Worm (Caenorhabditis elegans) whole organism, young adult: ENCODE data around the gene K06A9.3.

Experiments
- B0019.2 ChIP-seq: fragments of 200-800 bp; sonication (Bioruptor generic); conservative IDR thresholded peaks from 2 replicates; pipeline ENCODE4 v1.3.6; 2022; ENCODE audit warnings: missing genetic modification reagents, missing genetic modification characterization, missing compliant biosample characterization
- B0035.1 ChIP-seq: sonication (generic microtip); optimal IDR thresholded peaks from 2 replicates; lab custom pipeline; 2016; ENCODE audit warnings: missing genetic modification characterization, mild to moderate bottlenecking, missing compliant biosample characterization, missing genotype, missing genetic modification reagents
- B0336.3 ChIP-seq: fragments of 200-800 bp; sonication (Bioruptor generic); IDR thresholded peaks from 2 replicates; pipeline ENCODE4 v1.3.6; 2022; ENCODE audit warnings: missing genetic modification characterization, missing compliant biosample characterization
- D2030.7 ChIP-seq: fragments of 200-800 bp; sonication (Bioruptor generic); IDR thresholded peaks from 2 replicates; pipeline ENCODE4 v1.3.6; 2022; ENCODE audit warnings: missing genetic modification reagents, missing genetic modification characterization, missing compliant biosample characterization
- F10E7.11 ChIP-seq: sonication (generic microtip); optimal IDR thresholded peaks from 2 replicates; lab custom pipeline; 2017; ENCODE audit warnings: mild to moderate bottlenecking, missing genetic modification characterization, moderate library complexity, missing compliant biosample characterization
- F22D6.2 ChIP-seq: sonication (generic microtip); optimal IDR thresholded peaks from 2 replicates; lab custom pipeline; 2016; ENCODE audit warnings: mild to moderate bottlenecking, missing genetic modification characterization, missing compliant biosample characterization
- F37B4.10 ChIP-seq: fragments of 200-800 bp; sonication (Bioruptor generic); IDR thresholded peaks from 2 replicates; pipeline ENCODE4 v1.3.6; 2022; ENCODE audit warnings: missing genetic modification characterization, missing compliant biosample characterization
- K11D2.4 ChIP-seq: fragments of 200-800 bp; sonication (Bioruptor generic); IDR thresholded peaks from 2 replicates; pipeline ENCODE4 v1.3.6; 2022; ENCODE audit warnings: missing genetic modification reagents, missing genetic modification characterization, missing compliant biosample characterization
- T07F8.4 ChIP-seq: sonication (generic microtip); optimal IDR thresholded peaks from 2 replicates; lab custom pipeline; 2016; ENCODE audit warnings: mild to moderate bottlenecking, missing genetic modification characterization, moderate library complexity, missing compliant biosample characterization
- T26A5.8 ChIP-seq: sonication (generic microtip); optimal IDR thresholded peaks from 2 replicates; lab custom pipeline; 2016; ENCODE audit warnings: missing genetic modification characterization, missing compliant biosample characterization
- Y53G8AR.9 ChIP-seq: fragments of 200-800 bp; sonication (Bioruptor generic); conservative IDR thresholded peaks from 2 replicates; pipeline ENCODE4 v1.3.6; 2022; ENCODE audit warnings: missing genetic modification reagents, missing genetic modification characterization, missing compliant biosample characterization
- Y56A3A.18 ChIP-seq: fragments of 200-800 bp; sonication (Bioruptor generic); IDR thresholded peaks from 2 replicates; pipeline ENCODE4 v1.3.6; 2022; ENCODE audit warnings: missing genetic modification reagents, missing genetic modification characterization, missing compliant biosample characterization
- Y95B8A.8 ChIP-seq: fragments of 200-800 bp; sonication (Bioruptor generic); IDR thresholded peaks from 2 replicates; pipeline ENCODE4 v1.3.6; 2022; ENCODE audit warnings: missing genetic modification reagents, missing genetic modification characterization, missing compliant biosample characterization
- ZK185.1 ChIP-seq: sonication (generic microtip); optimal IDR thresholded peaks from 2 replicates; lab custom pipeline; 2016; ENCODE audit warnings: mild to moderate bottlenecking, missing genetic modification characterization, missing compliant biosample characterization; ENCODE audit not compliant: poor library complexity, severe bottlenecking
- ama-1 ChIP-seq, 3 experiments: fragments of 150-350 bp in 1 of 3; sonication (generic microtip) in 2 of 3; optimal IDR thresholded peaks; 2 replicates each; lab custom pipeline; 2014 to 2018; ENCODE audit warnings: missing biosample characterization in 2 of 3, missing genetic modification characterization in 2 of 3, missing genetic modification reagents in 2 of 3
- aptf-2 ChIP-seq: fragments of 200-800 bp; sonication (Bioruptor generic); conservative IDR thresholded peaks from 2 replicates; pipeline ENCODE4 v1.3.6; 2022; ENCODE audit warnings: missing genetic modification reagents, missing genetic modification characterization, missing compliant biosample characterization
- attf-5 ChIP-seq: fragments of 200-800 bp; sonication (Bioruptor generic); optimal IDR thresholded peaks from 2 replicates; lab custom pipeline; 2018; ENCODE audit warnings: mild to moderate bottlenecking, missing genetic modification characterization, missing compliant biosample characterization
- cebp-2 ChIP-seq: fragments of 200-800 bp; sonication (Bioruptor generic); IDR thresholded peaks from 2 replicates; pipeline ENCODE4 v1.3.6; 2022; ENCODE audit warnings: missing genetic modification characterization, missing compliant biosample characterization
- ceh-100 ChIP-seq: fragments of 200-800 bp; sonication (Bioruptor generic); IDR thresholded peaks from 2 replicates; pipeline ENCODE4 v1.3.6; 2022; ENCODE audit warnings: missing genetic modification reagents, missing genetic modification characterization, missing compliant biosample characterization
- ceh-27 ChIP-seq: fragments of 200-800 bp; sonication (Bioruptor generic); optimal IDR thresholded peaks from 2 replicates; lab custom pipeline; 2018; ENCODE audit warnings: mild to moderate bottlenecking, missing genetic modification characterization, moderate library complexity, missing compliant biosample characterization
- ceh-40 ChIP-seq: fragments of 200-800 bp; sonication (Bioruptor generic); IDR thresholded peaks from 2 replicates; pipeline ENCODE4 v1.3.6; 2022; ENCODE audit warnings: missing genetic modification characterization, missing compliant biosample characterization
- ceh-58 ChIP-seq: fragments of 200-800 bp; sonication (Bioruptor generic); IDR thresholded peaks from 2 replicates; pipeline ENCODE4 v1.3.6; 2022; ENCODE audit warnings: missing genetic modification characterization, missing compliant biosample characterization
- chd-7 ChIP-seq: sonication (generic microtip); optimal IDR thresholded peaks from 2 replicates; lab custom pipeline; 2016; ENCODE audit warnings: mild to moderate bottlenecking, missing genetic modification characterization, moderate library complexity, missing compliant biosample characterization
- dpff-1 ChIP-seq: sonication (generic microtip); optimal IDR thresholded peaks from 2 replicates; lab custom pipeline; 2017; ENCODE audit warnings: mild to moderate bottlenecking, missing genetic modification characterization, missing compliant biosample characterization
- dpl-1 ChIP-seq: fragments of 150-350 bp; optimal IDR thresholded peaks from 2 replicates; lab custom pipeline; 2014; ENCODE audit warnings: missing biosample characterization, missing genetic modification reagents, missing genetic modification characterization
- efl-1 ChIP-seq: fragments of 150-350 bp; optimal IDR thresholded peaks from 2 replicates; lab custom pipeline; 2014; ENCODE audit warnings: missing biosample characterization, missing genetic modification reagents, missing genetic modification characterization
- egl-18 ChIP-seq: fragments of 200-800 bp; sonication (Bioruptor generic); IDR thresholded peaks from 2 replicates; pipeline ENCODE4 v1.3.6; 2022; ENCODE audit warnings: missing genetic modification reagents, missing genetic modification characterization, missing compliant biosample characterization
- ekl-4 ChIP-seq: fragments of 200-800 bp; sonication (Bioruptor generic); IDR thresholded peaks from 2 replicates; pipeline ENCODE4 v1.3.6; 2022; ENCODE audit warnings: missing genetic modification reagents, missing genetic modification characterization, missing compliant biosample characterization
- fkh-3 ChIP-seq: sonication (generic microtip); optimal IDR thresholded peaks from 2 replicates; lab custom pipeline; 2016; ENCODE audit warnings: mild to moderate bottlenecking, missing genetic modification characterization, missing compliant biosample characterization
- hlh-12 ChIP-seq: sonication (generic microtip); optimal IDR thresholded peaks from 2 replicates; lab custom pipeline; 2016; ENCODE audit warnings: missing genetic modification characterization, missing compliant biosample characterization
- hlh-26 ChIP-seq: fragments of 200-800 bp; sonication (Bioruptor generic); conservative IDR thresholded peaks from 2 replicates; pipeline ENCODE4 v1.3.6; 2022; ENCODE audit warnings: missing genetic modification reagents, missing genetic modification characterization, missing compliant biosample characterization
- hmg-20 ChIP-seq: fragments of 200-800 bp; sonication (Bioruptor generic); IDR thresholded peaks from 2 replicates; pipeline ENCODE4 v1.3.6; 2022; ENCODE audit warnings: missing genetic modification reagents, missing genetic modification characterization, missing compliant biosample characterization
- lag-1 ChIP-seq: fragments of 200-800 bp; sonication (Bioruptor generic); IDR thresholded peaks from 2 replicates; pipeline ENCODE4 v1.3.6; 2022; ENCODE audit warnings: missing genetic modification reagents, missing genetic modification characterization, missing compliant biosample characterization
- let-526 ChIP-seq: fragments of 200-800 bp; sonication (Bioruptor generic); IDR thresholded peaks from 2 replicates; pipeline ENCODE4 v1.3.6; 2022; ENCODE audit warnings: missing genetic modification reagents, missing genetic modification characterization, missing compliant biosample characterization
- lsl-1 ChIP-seq: fragments of 200-800 bp; sonication (Bioruptor generic); optimal IDR thresholded peaks from 2 replicates; lab custom pipeline; 2018; ENCODE audit warnings: mild to moderate bottlenecking, missing genetic modification characterization, moderate library complexity, missing compliant biosample characterization
- madf-8 ChIP-seq: fragments of 200-800 bp; sonication (Bioruptor generic); conservative IDR thresholded peaks from 2 replicates; pipeline ENCODE4 v1.3.6; 2022; ENCODE audit warnings: missing genetic modification reagents, missing genetic modification characterization, missing compliant biosample characterization
- nhr-120 ChIP-seq: fragments of 200-800 bp; sonication (Bioruptor generic); IDR thresholded peaks from 2 replicates; pipeline ENCODE4 v1.3.6; 2022; ENCODE audit warnings: missing genetic modification characterization, missing compliant biosample characterization
- pbrm-1 ChIP-seq: fragments of 200-800 bp; sonication (Bioruptor generic); IDR thresholded peaks from 2 replicates; pipeline ENCODE4 v1.3.6; 2022; ENCODE audit warnings: missing genetic modification reagents, missing genetic modification characterization, missing compliant biosample characterization
- pha-4 ChIP-seq: fragments of 150-350 bp; sonication (generic microtip); optimal IDR thresholded peaks from 2 replicates; lab custom pipeline; 2014; ENCODE audit warnings: missing biosample characterization, missing genetic modification reagents, missing genetic modification characterization
- rcor-1 ChIP-seq: fragments of 200-800 bp; sonication (Bioruptor generic); IDR thresholded peaks from 2 replicates; pipeline ENCODE4 v1.3.6; 2022; ENCODE audit warnings: missing genetic modification reagents, missing genetic modification characterization, missing compliant biosample characterization
- rec-8 ChIP-seq, 2 experiments: sonication (generic microtip); optimal IDR thresholded peaks; 2 replicates each; lab custom pipeline; 2016; ENCODE audit warnings: mild to moderate bottlenecking in 2 of 2, missing genetic modification characterization in 2 of 2, missing genetic modification reagents in 2 of 2, missing genotype in 2 of 2, missing biosample characterization in 1 of 2, missing compliant biosample characterization in 1 of 2, moderate library complexity in 1 of 2
- repo-1 ChIP-seq: sonication (generic microtip); optimal IDR thresholded peaks from 2 replicates; lab custom pipeline; 2017; ENCODE audit warnings: mild to moderate bottlenecking, missing genetic modification characterization, missing compliant biosample characterization
- sdz-38 ChIP-seq: sonication (generic microtip); optimal IDR thresholded peaks from 2 replicates; lab custom pipeline; 2016; ENCODE audit warnings: missing genotype, missing genetic modification characterization, missing compliant biosample characterization
- snpc-1.3 ChIP-seq: sonication (generic microtip); optimal IDR thresholded peaks from 2 replicates; lab custom pipeline; 2017; ENCODE audit warnings: missing genetic modification characterization, mild to moderate bottlenecking, missing compliant biosample characterization, antibody characterized with exemption, moderate library complexity, missing genotype, missing genetic modification reagents; ENCODE audit not compliant: insufficient read depth
- snpc-3.4 ChIP-seq: sonication (generic microtip); optimal IDR thresholded peaks from 2 replicates; lab custom pipeline; 2017; ENCODE audit warnings: missing genetic modification characterization, mild to moderate bottlenecking, missing compliant biosample characterization, antibody characterized with exemption, moderate library complexity, missing genotype, missing genetic modification reagents
- tlf-1 ChIP-seq: fragments of 200-800 bp; sonication (Bioruptor generic); optimal IDR thresholded peaks from 2 replicates; lab custom pipeline; 2018; ENCODE audit warnings: mild to moderate bottlenecking, missing genetic modification characterization, missing compliant biosample characterization
- ztf-26 ChIP-seq: sonication (generic microtip); optimal IDR thresholded peaks from 2 replicates; lab custom pipeline; 2017; ENCODE audit warnings: missing genetic modification characterization, missing compliant biosample characterization
- ztf-28 ChIP-seq: fragments of 200-800 bp; sonication (Bioruptor generic); IDR thresholded peaks from 2 replicates; pipeline ENCODE4 v1.3.6; 2022; ENCODE audit warnings: missing genetic modification reagents, missing genetic modification characterization, missing compliant biosample characterization

Gene K06A9.3

DNA sequence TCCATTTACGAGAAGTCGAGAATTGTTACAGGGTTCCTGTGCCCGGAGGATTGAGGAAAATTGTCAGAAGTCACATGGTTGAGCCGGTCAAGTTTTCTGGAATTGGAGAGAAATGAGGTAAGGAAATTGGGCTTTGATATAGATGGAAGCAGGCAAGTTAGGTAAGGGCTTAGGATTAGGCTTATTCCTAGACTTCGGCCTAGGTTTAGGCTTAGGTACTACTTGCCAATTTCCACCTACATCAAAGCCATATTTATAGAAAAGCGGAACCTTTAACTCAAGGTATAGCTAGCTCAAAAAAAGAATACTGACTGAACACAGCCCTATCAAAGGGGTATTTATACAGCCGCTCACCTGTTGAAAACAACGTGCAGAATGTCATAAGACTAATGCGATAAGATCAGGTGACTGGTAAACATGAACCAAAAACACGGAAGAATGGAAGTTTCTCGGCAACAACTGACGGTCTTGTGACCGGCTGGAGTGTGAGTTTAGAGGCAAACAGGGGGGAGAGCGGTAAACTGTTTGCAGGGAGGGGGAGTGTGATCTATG is 30.6 kb downstream of the K06A9.3 start (continued):
- TF ChIP-seq snpc-1.3 (tag; lab: Kevin White, UChicago) (no peak), F10E7.11 (tag; lab: Kevin White, UChicago) (no peak), aptf-2 (no peak), Y53G8AR.9 (GFP tag; lab: Robert Waterston, UW) (peak; percentile 64), madf-8 (GFP tag; lab: Robert Waterston, UW) (no peak), T07F8.4 (tag; lab: Kevin White, UChicago) (no peak), nhr-120 (GFP tag; lab: Robert Waterston, UW) (no peak), pha-4 (peak; percentile 92), T26A5.8 (tag; lab: Kevin White, UChicago) (no peak), cebp-2 (GFP tag; lab: Robert Waterston, UW) (no peak), rec-8 (tag; optimal IDR thresholded peaks at IDR 0.05; lab: Kevin White, UChicago) (no peak), ZK185.1 (tag; lab: Kevin White, UChicago) (no peak), ekl-4 (GFP tag; lab: Robert Waterston, UW) (peak; percentile 77), ceh-58 (GFP tag; lab: Robert Waterston, UW) (no peak), B0035.1 (no peak), B0019.2 (no peak), tlf-1 (peak; percentile 74), lag-1 (GFP tag; lab: Robert Waterston, UW) (no peak), repo-1 (tag; lab: Kevin White, UChicago) (peak; percentile 37), chd-7 (tag; lab: Kevin White, UChicago) (peak; percentile 44), dpff-1 (tag; lab: Kevin White, UChicago) (no peak), hmg-20 (GFP tag; lab: Robert Waterston, UW) (no peak), let-526 (peak; percentile 93), ceh-40 (no peak), ztf-26 (tag; lab: Kevin White, UChicago) (peak; percentile 55), efl-1 (GFP tag; lab: Kevin White, UChicago) (no peak), ztf-28 (GFP tag; lab: Robert Waterston, UW) (no peak), D2030.7 (GFP tag; lab: Robert Waterston, UW) (no peak), hlh-12 (tag; lab: Kevin White, UChicago) (no peak), snpc-3.4 (tag; lab: Kevin White, UChicago) (no peak), lsl-1 (no peak), sdz-38 (no peak), ceh-27 (GFP tag; lab: Kevin White, UChicago) (peak; percentile 10), F37B4.10 (GFP tag; lab: Robert Waterston, UW) (no peak), egl-18 (GFP tag; lab: Robert Waterston, UW) (no peak), pbrm-1 (0 out of 2 replicates have a peak, but pooled peaks have one; percentile 18)

DNA sequence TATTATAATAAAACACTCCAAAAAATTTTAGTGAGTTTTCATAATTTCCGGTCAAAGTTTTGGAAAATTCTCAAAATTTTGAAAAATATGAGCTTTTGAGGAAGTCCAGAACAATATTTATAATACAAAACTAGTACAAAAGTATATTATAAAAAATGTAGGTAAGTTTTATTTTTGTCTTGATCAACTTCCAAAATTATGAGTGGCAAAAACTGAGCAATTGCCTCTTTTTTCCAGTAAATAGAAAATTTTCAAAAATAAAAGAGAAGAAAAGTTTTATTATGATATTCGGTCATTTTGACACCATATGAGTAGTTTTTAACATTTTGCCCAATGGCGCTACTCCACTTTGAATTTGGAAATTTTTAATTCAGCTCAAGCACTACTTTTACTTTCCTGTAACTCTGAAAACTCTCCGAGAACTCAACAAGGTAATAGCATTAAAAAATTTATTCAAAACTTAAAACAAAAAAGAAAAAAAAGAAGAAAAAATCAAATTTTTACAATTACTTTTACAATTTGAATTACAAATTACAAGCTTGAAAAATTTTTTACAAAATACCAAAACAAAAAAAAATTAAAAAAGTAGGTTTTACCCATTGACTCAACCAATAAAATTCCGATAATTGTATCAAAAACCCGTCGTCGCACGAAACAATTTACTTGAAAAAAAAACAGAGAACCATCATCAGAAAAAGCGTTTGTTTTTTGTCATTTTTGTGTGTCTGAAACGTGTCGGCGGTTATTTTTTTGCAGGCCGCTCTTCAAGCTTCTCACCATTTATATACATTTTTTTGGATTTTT is 31.3 kb downstream of the K06A9.3 start:
- TF ChIP-seq fkh-3, result peak; percentile 29
- TF ChIP-seq B0336.3, result peak; percentile 32; the same call in 1 of the 2 replicates
- TF ChIP-seq K11D2.4 (GFP tag; lab: Robert Waterston, UW), result peak; percentile 85
- peak; percentile 74 for TF ChIP-seq rcor-1 (GFP tag; lab: Robert Waterston, UW)
- TF ChIP-seq ceh-100, result peak; percentile 64; the same call in 1 of the 2 replicates
- TF ChIP-seq F22D6.2 (tag; lab: Kevin White, UChicago), result no peak
- no peak for TF ChIP-seq hlh-26 (GFP tag; lab: Robert Waterston, UW)
- TF ChIP-seq nhr-120 (GFP tag; lab: Robert Waterston, UW), result 0 out of 2 replicates have a peak, but pooled peaks have one; percentile 47
- peak; percentile 29; the same call in 1 of the 2 replicates for TF ChIP-seq ceh-40
- TF ChIP-seq attf-5 (GFP tag; lab: Kevin White, UChicago), result peak; percentile 41
- peak; percentile 89 for TF ChIP-seq Y56A3A.18 (GFP tag; lab: Robert Waterston, UW)
- no peak for TF ChIP-seq ama-1 (optimal IDR thresholded peaks at IDR 0.05; lab: Kevin White, UChicago)
- no peak for TF ChIP-seq ama-1 (GFP tag; optimal IDR thresholded peaks at IDR 0.05; lab: Kevin White, UChicago)
- no peak for TF ChIP-seq dpl-1 (GFP tag; lab: Kevin White, UChicago)
- peak; percentile 99 for TF ChIP-seq Y95B8A.8 (GFP tag; lab: Robert Waterston, UW)
